Fruit fly (Drosophila melanogaster) whole organism, prepupa: ENCODE measurements around the gene CG12672.

ENCODE experiments used
- CG11762 ChIP-seq: fragments of 200-800 bp; sonication (Bioruptor generic); optimal IDR thresholded peaks from 3 replicates; lab custom pipeline; 2016; ENCODE audit warnings: missing biosample characterization, missing genetic modification characterization; ENCODE audit not compliant: insufficient read depth
- Gug ChIP-seq: fragments of 200-800 bp; sonication (Bioruptor generic); IDR thresholded peaks from 2 replicates; pipeline ENCODE4 v1.3.6; 2022; ENCODE audit warnings: missing biosample characterization, missing genetic modification characterization
- salr ChIP-seq, 2 experiments: fragments of 200-800 bp; sonication (Bioruptor generic); optimal IDR thresholded peaks; 3 replicates each; lab custom pipeline; 2016 to 2018; ENCODE audit warnings: missing biosample characterization in 2 of 2, missing genetic modification characterization in 2 of 2, mild to moderate bottlenecking in 1 of 2

DNA sequence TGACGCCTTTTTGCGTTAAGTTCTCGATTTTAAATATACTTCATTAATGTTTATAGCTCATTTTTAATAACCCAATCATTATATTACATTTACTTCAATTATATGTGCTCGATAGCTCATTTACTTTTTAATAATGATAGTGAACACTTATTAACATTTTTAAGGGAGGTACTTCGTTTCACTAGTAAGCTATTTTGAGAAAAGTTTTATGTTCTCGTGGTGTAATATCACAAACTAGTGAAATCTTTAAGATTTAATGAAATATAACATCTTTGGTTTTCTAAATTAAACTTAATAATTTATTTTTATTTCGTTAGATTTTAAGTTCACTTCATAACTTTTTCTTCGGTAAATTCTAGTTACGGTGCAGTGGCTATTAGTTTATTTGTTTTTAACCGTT, at the start of gene CG12672:
- no peak for TF ChIP-seq Gug (GFP tag; lab: Robert Waterston, UW)
- no peak for TF ChIP-seq salr (GFP tag; optimal IDR thresholded peaks at IDR 0.05; lab: Kevin White, UChicago)
- no peak for TF ChIP-seq CG11762 (GFP tag; lab: Kevin White, UChicago)
